Worm (Caenorhabditis elegans): ENCODE results near the gene srg-69.

- TF ChIP-seq pros-1 (tag; optimal IDR thresholded peaks at IDR 0.05): no peak
- no peak for TF ChIP-seq elt-2 (tag; optimal IDR thresholded peaks at IDR 0.05)
- no peak for TF ChIP-seq F13H6.1 (tag; optimal IDR thresholded peaks at IDR 0.05)
- TF ChIP-seq ama-1 (optimal IDR thresholded peaks at IDR 0.05): no peak
- TF ChIP-seq ceh-34 (tag; optimal IDR thresholded peaks at IDR 0.05): no peak
- no peak for TF ChIP-seq fkh-10 (GFP tag; optimal IDR thresholded peaks at IDR 0.05)
- TF ChIP-seq C38D4.7 (GFP tag; optimal IDR thresholded peaks at IDR 0.05): no peak
- no peak for TF ChIP-seq tbx-2 (tag; optimal IDR thresholded peaks at IDR 0.05)
- no peak for TF ChIP-seq ahr-1 (tag; optimal IDR thresholded peaks at IDR 0.05)
- no peak for TF ChIP-seq hlh-30 (tag; optimal IDR thresholded peaks at IDR 0.05; ENCODE audit: insufficient read depth)
- TF ChIP-seq nhr-11 (tag; optimal IDR thresholded peaks at IDR 0.05): no peak
- no peak for TF ChIP-seq K09A11.1 (tag; optimal IDR thresholded peaks at IDR 0.05; ENCODE audit: insufficient read depth)
- no peak for TF ChIP-seq pax-1 (tag; optimal IDR thresholded peaks at IDR 0.05)
- TF ChIP-seq hlh-15 (tag; optimal IDR thresholded peaks at IDR 0.05): no peak
Observed at ce11 chrII:5395594-5395993, 40.1 kb downstream of the srg-69 start, which contains the start of gene pink-1.

Data from whole organism, late embryonic.